Fruit fly (Drosophila melanogaster) whole organism, embryonic: ENCODE data around the gene Patj.

Experiments
- Antp ChIP-seq: fragments of 200-800 bp; sonication (Bioruptor generic); optimal IDR thresholded peaks from 3 replicates; lab custom pipeline; 2016; ENCODE audit warnings: missing biosample characterization, missing genetic modification characterization
- Atf-2 ChIP-seq: fragments of 200-800 bp; sonication (Bioruptor generic); optimal IDR thresholded peaks from 2 replicates; lab custom pipeline; 2016; ENCODE audit warnings: missing biosample characterization, missing genetic modification characterization
- CG10321 ChIP-seq: fragments of 200-800 bp; sonication (Bioruptor generic); IDR thresholded peaks from 2 replicates; pipeline ENCODE4 v1.3.6; 2022; ENCODE audit warnings: missing biosample characterization, missing genetic modification characterization
- CG12219 ChIP-seq: fragments of 200-800 bp; sonication (Bioruptor generic); optimal IDR thresholded peaks from 3 replicates; lab custom pipeline; 2018; ENCODE audit warnings: missing biosample characterization, mild to moderate bottlenecking, missing genetic modification characterization
- CG12744 ChIP-seq: fragments of 200-800 bp; sonication (Bioruptor generic); optimal IDR thresholded peaks from 2 replicates; lab custom pipeline; 2016; ENCODE audit warnings: missing biosample characterization, missing genetic modification characterization
- CG14860 ChIP-seq: fragments of 200-800 bp; sonication (Bioruptor generic); IDR thresholded peaks from 3 replicates; pipeline ENCODE4 v1.3.6; 2022; ENCODE audit warnings: missing biosample characterization, missing genetic modification characterization; ENCODE audit not compliant: partially characterized antibody
- CG16863 ChIP-seq: fragments of 200-800 bp; sonication (Bioruptor generic); optimal IDR thresholded peaks from 3 replicates; lab custom pipeline; 2016; ENCODE audit warnings: missing biosample characterization, missing genetic modification characterization
- CG17568 ChIP-seq: fragments of 200-800 bp; sonication (Bioruptor generic); optimal IDR thresholded peaks from 2 replicates; lab custom pipeline; 2018; ENCODE audit warnings: missing biosample characterization, mild to moderate bottlenecking, missing genetic modification characterization, moderate library complexity
- CG1792 ChIP-seq: fragments of 200-800 bp; sonication (Bioruptor generic); optimal IDR thresholded peaks from 2 replicates; lab custom pipeline; 2016; ENCODE audit warnings: missing biosample characterization, missing genetic modification characterization
- CG18262 ChIP-seq: fragments of 200-800 bp; optimal IDR thresholded peaks from 3 replicates; lab custom pipeline; 2019; ENCODE audit warnings: missing biosample characterization, mild to moderate bottlenecking, missing genetic modification characterization, moderate library complexity
- CG2202 ChIP-seq: fragments of 200-800 bp; sonication (Bioruptor generic); optimal IDR thresholded peaks from 2 replicates; lab custom pipeline; 2018; ENCODE audit warnings: missing biosample characterization, mild to moderate bottlenecking, missing genetic modification characterization
- CG30020 ChIP-seq: fragments of 200-800 bp; optimal IDR thresholded peaks from 2 replicates; lab custom pipeline; 2019; ENCODE audit warnings: missing biosample characterization, mild to moderate bottlenecking, missing genetic modification characterization, moderate library complexity
- CG31224 ChIP-seq: fragments of 200-800 bp; sonication (Bioruptor generic); IDR thresholded peaks from 2 replicates; pipeline ENCODE4 v1.3.6; 2022; ENCODE audit warnings: missing biosample characterization, missing genetic modification characterization
- CG3407 ChIP-seq: fragments of 200-800 bp; sonication (Bioruptor generic); optimal IDR thresholded peaks from 2 replicates; lab custom pipeline; 2018; ENCODE audit warnings: missing biosample characterization, mild to moderate bottlenecking, missing genetic modification characterization
- CG3847 ChIP-seq: fragments of 200-800 bp; sonication (Bioruptor generic); IDR thresholded peaks from 2 replicates; pipeline ENCODE4 v1.3.6; 2022; ENCODE audit warnings: missing biosample characterization, missing genetic modification characterization
- CG3995 ChIP-seq: fragments of 200-800 bp; sonication (Bioruptor generic); optimal IDR thresholded peaks from 3 replicates; lab custom pipeline; 2016; ENCODE audit warnings: missing biosample characterization, missing genetic modification characterization
- CG4282 ChIP-seq: fragments of 200-800 bp; sonication (Bioruptor generic); optimal IDR thresholded peaks from 2 replicates; lab custom pipeline; 2016; ENCODE audit warnings: missing biosample characterization, missing genetic modification characterization
- CG4730 ChIP-seq: fragments of 200-800 bp; sonication (Bioruptor generic); IDR thresholded peaks from 2 replicates; pipeline ENCODE4 v1.3.6; 2022; ENCODE audit warnings: missing biosample characterization, missing genetic modification characterization
- CG5180 ChIP-seq: fragments of 200-800 bp; sonication (Bioruptor generic); optimal IDR thresholded peaks from 3 replicates; lab custom pipeline; 2017; ENCODE audit warnings: missing biosample characterization, missing genetic modification characterization, mild to moderate bottlenecking, moderate library complexity, missing genetic modification reagents
- CG5245 ChIP-seq: fragments of 200-800 bp; sonication (Bioruptor generic); optimal IDR thresholded peaks from 3 replicates; lab custom pipeline; 2016; ENCODE audit warnings: missing biosample characterization, missing genetic modification characterization
- CG6254 ChIP-seq: fragments of 200-800 bp; sonication (Bioruptor generic); optimal IDR thresholded peaks from 3 replicates; lab custom pipeline; 2017; ENCODE audit warnings: mild to moderate bottlenecking, missing biosample characterization, missing genetic modification reagents, missing genetic modification characterization
- CG7745 ChIP-seq: fragments of 200-800 bp; sonication (Bioruptor generic); optimal IDR thresholded peaks from 2 replicates; lab custom pipeline; 2018; ENCODE audit warnings: missing biosample characterization, mild to moderate bottlenecking, missing genetic modification characterization, moderate library complexity
- CG8388 ChIP-seq: fragments of 200-800 bp; sonication (Bioruptor generic); optimal IDR thresholded peaks from 2 replicates; lab custom pipeline; 2019; ENCODE audit warnings: missing biosample characterization, mild to moderate bottlenecking, missing genetic modification characterization, moderate library complexity
- Dp ChIP-seq: fragments of 200-800 bp; sonication (Bioruptor generic); optimal IDR thresholded peaks from 2 replicates; lab custom pipeline; 2018; ENCODE audit warnings: missing biosample characterization, mild to moderate bottlenecking, missing genetic modification characterization, moderate library complexity
- ERR ChIP-seq: fragments of 200-800 bp; sonication (Bioruptor generic); optimal IDR thresholded peaks from 2 replicates; lab custom pipeline; 2016; ENCODE audit warnings: missing biosample characterization, missing genetic modification characterization
- Elba2 ChIP-seq: fragments of 200-800 bp; sonication (Bioruptor generic); optimal IDR thresholded peaks from 3 replicates; lab custom pipeline; 2016; ENCODE audit warnings: missing biosample characterization, missing genetic modification characterization
- Ets97D ChIP-seq: fragments of 200-800 bp; sonication (Bioruptor generic); optimal IDR thresholded peaks from 3 replicates; lab custom pipeline; 2016; ENCODE audit warnings: missing biosample characterization, missing genetic modification characterization
- GATAe ChIP-seq: fragments of 200-800 bp; sonication (Bioruptor generic); conservative IDR thresholded peaks from 2 replicates; pipeline ENCODE4 v1.3.6; 2022; ENCODE audit warnings: missing biosample characterization, missing genetic modification characterization
- MBD-R2 ChIP-seq: fragments of 200-800 bp; sonication (Bioruptor generic); IDR thresholded peaks from 2 replicates; pipeline ENCODE4 v1.3.6; 2022; ENCODE audit warnings: missing biosample characterization, missing genetic modification characterization
- NfI ChIP-seq: fragments of 200-800 bp; sonication (Bioruptor generic); optimal IDR thresholded peaks from 3 replicates; lab custom pipeline; 2018; ENCODE audit warnings: missing biosample characterization, mild to moderate bottlenecking, missing genetic modification characterization, moderate library complexity
- PHDP ChIP-seq: fragments of 200-800 bp; sonication (Bioruptor generic); optimal IDR thresholded peaks from 3 replicates; lab custom pipeline; 2018; ENCODE audit warnings: missing biosample characterization, mild to moderate bottlenecking, missing genetic modification characterization, moderate library complexity
- Sox102F ChIP-seq: fragments of 200-800 bp; sonication (Bioruptor generic); optimal IDR thresholded peaks from 2 replicates; lab custom pipeline; 2018; ENCODE audit warnings: missing biosample characterization, mild to moderate bottlenecking, missing genetic modification characterization, moderate library complexity
- Sry-β ChIP-seq: fragments of 200-800 bp; sonication (Bioruptor generic); optimal IDR thresholded peaks from 2 replicates; lab custom pipeline; 2018; ENCODE audit warnings: missing biosample characterization, mild to moderate bottlenecking, missing genetic modification characterization, moderate library complexity
- YL-1 ChIP-seq: fragments of 200-800 bp; sonication (Bioruptor generic); optimal IDR thresholded peaks from 3 replicates; lab custom pipeline; 2017; ENCODE audit warnings: missing biosample characterization, mild to moderate bottlenecking, missing genetic modification characterization
- ase ChIP-seq: fragments of 200-800 bp; sonication (Bioruptor generic); IDR thresholded peaks from 3 replicates; pipeline ENCODE4 v1.3.6; 2022; ENCODE audit warnings: missing biosample characterization, missing genetic modification characterization
- bab2 ChIP-seq: fragments of 200-800 bp; sonication (Bioruptor generic); optimal IDR thresholded peaks from 2 replicates; lab custom pipeline; 2016; ENCODE audit warnings: missing biosample characterization, missing genetic modification characterization
- caup ChIP-seq: fragments of 200-800 bp; sonication (Bioruptor generic); optimal IDR thresholded peaks from 3 replicates; lab custom pipeline; 2017; ENCODE audit warnings: missing biosample characterization, mild to moderate bottlenecking, missing genetic modification characterization, moderate library complexity; ENCODE audit not compliant: severe bottlenecking
- dan ChIP-seq: fragments of 200-800 bp; sonication (Bioruptor generic); IDR thresholded peaks from 2 replicates; pipeline ENCODE4 v1.3.6; 2022; ENCODE audit warnings: missing biosample characterization, missing genetic modification characterization
- dm ChIP-seq: fragments of 200-800 bp; sonication (Bioruptor generic); optimal IDR thresholded peaks from 3 replicates; lab custom pipeline; 2016; ENCODE audit warnings: missing biosample characterization, missing genetic modification characterization
- emc ChIP-seq: fragments of 200-800 bp; sonication (Bioruptor generic); optimal IDR thresholded peaks from 2 replicates; lab custom pipeline; 2016; ENCODE audit warnings: missing biosample characterization, missing genetic modification characterization
- ftz-f1 ChIP-seq: fragments of 200-800 bp; sonication (Bioruptor generic); optimal IDR thresholded peaks from 2 replicates; lab custom pipeline; 2016; ENCODE audit warnings: missing biosample characterization, missing genetic modification characterization
- ind ChIP-seq: fragments of 200-800 bp; sonication (Bioruptor generic); optimal IDR thresholded peaks from 3 replicates; lab custom pipeline; 2016; ENCODE audit warnings: missing biosample characterization, missing genetic modification characterization
- kah ChIP-seq: fragments of 200-800 bp; sonication (Bioruptor generic); optimal IDR thresholded peaks from 2 replicates; lab custom pipeline; 2018; ENCODE audit warnings: missing biosample characterization, mild to moderate bottlenecking, missing genetic modification characterization
- pb ChIP-seq: fragments of 200-800 bp; sonication (Bioruptor generic); optimal IDR thresholded peaks from 3 replicates; lab custom pipeline; 2016; ENCODE audit warnings: missing biosample characterization, missing genetic modification characterization
- pum ChIP-seq: fragments of 200-800 bp; sonication (Bioruptor generic); optimal IDR thresholded peaks from 2 replicates; lab custom pipeline; 2016; ENCODE audit warnings: missing biosample characterization, missing genetic modification characterization
- ranshi ChIP-seq: fragments of 200-800 bp; sonication (Bioruptor generic); IDR thresholded peaks from 2 replicates; pipeline ENCODE4 v1.3.6; 2022; ENCODE audit warnings: missing biosample characterization, missing genetic modification characterization
- scrt ChIP-seq: fragments of 200-800 bp; sonication (Bioruptor generic); optimal IDR thresholded peaks from 2 replicates; lab custom pipeline; 2018; ENCODE audit warnings: missing biosample characterization, mild to moderate bottlenecking, missing genetic modification characterization, moderate library complexity
- sd ChIP-seq: fragments of 200-800 bp; sonication (Bioruptor generic); optimal IDR thresholded peaks from 3 replicates; lab custom pipeline; 2018; ENCODE audit warnings: missing biosample characterization, mild to moderate bottlenecking, missing genetic modification characterization, moderate library complexity
- sug ChIP-seq: fragments of 200-800 bp; optimal IDR thresholded peaks from 2 replicates; lab custom pipeline; 2019; ENCODE audit warnings: missing biosample characterization, mild to moderate bottlenecking, missing genetic modification characterization, moderate library complexity
- tna ChIP-seq: fragments of 200-800 bp; sonication (Bioruptor generic); IDR thresholded peaks from 2 replicates; pipeline ENCODE4 v1.3.6; 2022; ENCODE audit warnings: missing biosample characterization, missing genetic modification characterization; ENCODE audit not compliant: partially characterized antibody
- tup ChIP-seq: fragments of 200-800 bp; sonication (Bioruptor generic); optimal IDR thresholded peaks from 2 replicates; lab custom pipeline; 2016; ENCODE audit warnings: missing biosample characterization, mild to moderate bottlenecking, missing genetic modification characterization, moderate library complexity
- wek ChIP-seq: fragments of 200-800 bp; sonication (Bioruptor generic); optimal IDR thresholded peaks from 3 replicates; lab custom pipeline; 2018; ENCODE audit warnings: missing biosample characterization, mild to moderate bottlenecking, missing genetic modification characterization, moderate library complexity

The Patj gene

DNA sequence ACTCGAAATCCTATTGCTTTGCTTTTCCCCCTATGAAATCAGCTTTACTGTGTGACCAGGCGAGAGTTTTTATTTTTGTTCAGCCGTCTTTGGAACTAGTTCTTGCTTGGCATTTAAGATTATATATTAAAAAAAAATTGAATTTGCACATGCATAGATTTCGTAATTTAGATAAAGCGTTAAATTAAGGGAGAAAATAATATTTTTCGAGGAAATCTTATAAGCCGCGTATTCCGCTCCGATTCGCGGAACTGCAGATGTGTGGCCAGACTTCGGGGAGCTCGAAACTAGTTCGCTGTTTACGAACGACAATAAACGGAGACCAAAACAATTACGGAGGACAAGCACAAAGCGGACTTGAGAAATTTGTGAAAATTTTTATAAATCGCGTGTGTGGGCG, 4.2 kb downstream of the Patj start, which contains the start of the genes JTBR and CG42676 (continued):
- no peak for TF ChIP-seq ind (GFP tag; lab: Kevin White, UChicago)
- TF ChIP-seq CG4282 (GFP tag; lab: Kevin White, UChicago), result no peak
- TF ChIP-seq CG5180 (GFP tag; lab: Kevin White, UChicago), result no peak
- TF ChIP-seq emc, result no peak
- no peak for TF ChIP-seq ase (GFP tag; lab: Robert Waterston, UW)
- TF ChIP-seq pum (GFP tag; lab: Kevin White, UChicago), result no peak
- no peak for TF ChIP-seq wek (GFP tag; lab: Kevin White, UChicago)
- no peak for TF ChIP-seq CG3407 (GFP tag; lab: Kevin White, UChicago)
- TF ChIP-seq NfI (GFP tag; lab: Kevin White, UChicago), result no peak
- peak; percentile 27 for TF ChIP-seq Dp (GFP tag; lab: Kevin White, UChicago)
- TF ChIP-seq CG1792 (GFP tag; lab: Kevin White, UChicago), result no peak
- TF ChIP-seq CG17568 (GFP tag; lab: Kevin White, UChicago), result no peak
- no peak for TF ChIP-seq CG12219 (GFP tag; lab: Kevin White, UChicago)
- TF ChIP-seq CG4730, result no peak
- no peak for TF ChIP-seq dan (GFP tag; lab: Robert Waterston, UW)
- TF ChIP-seq CG7745, result no peak
- TF ChIP-seq CG18262 (tag; lab: Kevin White, UChicago), result no peak
- no peak for TF ChIP-seq CG31224
- no peak for TF ChIP-seq scrt (GFP tag; lab: Kevin White, UChicago)
- TF ChIP-seq tna (GFP tag; lab: Robert Waterston, UW), result no peak
- TF ChIP-seq Elba2 (GFP tag; lab: Kevin White, UChicago), result peak; percentile 57
- no peak for TF ChIP-seq tup (GFP tag; lab: Kevin White, UChicago)
- TF ChIP-seq Ets97D (GFP tag; lab: Kevin White, UChicago), result peak; percentile 31
- TF ChIP-seq YL-1 (GFP tag; lab: Kevin White, UChicago), result peak; percentile 94
- TF ChIP-seq Sry-β (GFP tag; lab: Kevin White, UChicago), result peak; percentile 60
- TF ChIP-seq CG6254, result no peak
- no peak for TF ChIP-seq pb
- no peak for TF ChIP-seq CG16863
- no peak for TF ChIP-seq sd (tag; lab: Kevin White, UChicago)
- no peak for TF ChIP-seq Sox102F (GFP tag; lab: Kevin White, UChicago)
- no peak for TF ChIP-seq bab2 (GFP tag; lab: Kevin White, UChicago)
- no peak for TF ChIP-seq CG12744 (GFP tag; lab: Kevin White, UChicago)
- TF ChIP-seq MBD-R2 (GFP tag; lab: Robert Waterston, UW), result peak; percentile 82; the same call in 1 of the 2 replicates
- no peak for TF ChIP-seq CG5245 (GFP tag; lab: Kevin White, UChicago)
- TF ChIP-seq CG10321 (GFP tag; lab: Robert Waterston, UW), result no peak
- no peak for TF ChIP-seq CG8388 (GFP tag; lab: Kevin White, UChicago)
- 0 out of 3 replicates have a peak, but pooled peaks have one; percentile 7 for TF ChIP-seq CG14860
- peak; percentile 2 for TF ChIP-seq CG3995 (GFP tag; lab: Kevin White, UChicago)
- no peak for TF ChIP-seq sug (tag; lab: Kevin White, UChicago)
- TF ChIP-seq PHDP (tag; lab: Kevin White, UChicago), result no peak
- TF ChIP-seq dm (GFP tag; lab: Kevin White, UChicago), result peak; percentile 29
- TF ChIP-seq ranshi (GFP tag; lab: Robert Waterston, UW), result no peak
- no peak for TF ChIP-seq kah
- no peak for TF ChIP-seq caup (GFP tag; lab: Kevin White, UChicago)
- TF ChIP-seq ftz-f1 (GFP tag; lab: Kevin White, UChicago), result no peak
- TF ChIP-seq ERR (GFP tag; lab: Kevin White, UChicago), result no peak
- no peak for TF ChIP-seq CG2202
- TF ChIP-seq Atf-2, result no peak
- TF ChIP-seq Antp, result no peak
- TF ChIP-seq CG30020 (tag; lab: Kevin White, UChicago), result peak; percentile 25
- no peak for TF ChIP-seq GATAe (GFP tag; lab: Robert Waterston, UW)
- TF ChIP-seq CG3847 (GFP tag; lab: Robert Waterston, UW), result no peak
